Fruit fly (Drosophila melanogaster): ENCODE results near the gene CG14722.

Gene CG14722

dm6 chr3R:11776068-11776767 is 34.5 kb downstream of the CG14722 start:
- TF ChIP-seq Doc3 (GFP tag; IDR thresholded peaks at IDR 0.05; ENCODE audit: partially characterized antibody) (no peak), pzg (GFP tag; optimal IDR thresholded peaks at IDR 0.05) (no peak), phol (tag; optimal IDR thresholded peaks at IDR 0.05) (no peak), Gsc (GFP tag; IDR thresholded peaks at IDR 0.05) (no peak), tio (GFP tag; optimal IDR thresholded peaks at IDR 0.05) (no peak), seq (GFP tag; IDR thresholded peaks at IDR 0.05) (peak; percentile 72; the same call in 1 of the 2 replicates), twi (tag; optimal IDR thresholded peaks at IDR 0.05) (peak; percentile 94), HLH54F (GFP tag; optimal IDR thresholded peaks at IDR 0.05) (no peak), HLH3B (GFP tag; IDR thresholded peaks at IDR 0.05) (no peak), stc (GFP tag; IDR thresholded peaks at IDR 0.05) (no peak), luna (GFP tag; optimal IDR thresholded peaks at IDR 0.05) (no peak), onecut (GFP tag; IDR thresholded peaks at IDR 0.05) (peak; percentile 75), lbe (GFP tag; optimal IDR thresholded peaks at IDR 0.05) (no peak), Camta (GFP tag; optimal IDR thresholded peaks at IDR 0.05) (no peak), pb (GFP tag; optimal IDR thresholded peaks at IDR 0.05) (no peak), CG13894 (tag; optimal IDR thresholded peaks at IDR 0.05) (peak; percentile 24), nerfin-1 (tag; optimal IDR thresholded peaks at IDR 0.05) (peak; percentile 42), CG5953 (GFP tag; IDR thresholded peaks at IDR 0.05) (no peak), Mrtf (GFP tag; IDR thresholded peaks at IDR 0.05) (no peak), gcm2 (GFP tag; optimal IDR thresholded peaks at IDR 0.05) (no peak), CG6791 (GFP tag; IDR thresholded peaks at IDR 0.05; ENCODE audit: partially characterized antibody) (no peak), abd-A (tag; optimal IDR thresholded peaks at IDR 0.05) (peak; percentile 83), ato (GFP tag; IDR thresholded peaks at IDR 0.05; ENCODE audit: partially characterized antibody) (no peak), CG12104 (GFP tag; optimal IDR thresholded peaks at IDR 0.05) (no peak), Bteb2 (GFP tag; optimal IDR thresholded peaks at IDR 0.05) (no peak), Nf-YA (GFP tag; IDR thresholded peaks at IDR 0.05) (no peak), NK7.1 (GFP tag; optimal IDR thresholded peaks at IDR 0.05) (no peak), Vsx1 (GFP tag; optimal IDR thresholded peaks at IDR 0.05) (no peak), CG6654 (GFP tag; optimal IDR thresholded peaks at IDR 0.05) (no peak), gfzf (GFP tag; optimal IDR thresholded peaks at IDR 0.05) (no peak), CG1832 (GFP tag; optimal IDR thresholded peaks at IDR 0.05) (no peak), Sox100B (GFP tag; optimal IDR thresholded peaks at IDR 0.05) (no peak), Meics (GFP tag; optimal IDR thresholded peaks at IDR 0.05) (no peak), Bgb (GFP tag; IDR thresholded peaks at IDR 0.05; ENCODE audit: partially characterized antibody) (no peak), z (GFP tag; IDR thresholded peaks at IDR 0.05) (peak; percentile 88), wek (GFP tag; optimal IDR thresholded peaks at IDR 0.05) (no peak), lilli (GFP tag; optimal IDR thresholded peaks at IDR 0.05) (no peak), HmgD (GFP tag; optimal IDR thresholded peaks at IDR 0.05) (no peak), kni (GFP tag; optimal IDR thresholded peaks at IDR 0.05) (peak; percentile 25), CG6175 (GFP tag; IDR thresholded peaks at IDR 0.05) (no peak), Six4 (GFP tag; optimal IDR thresholded peaks at IDR 0.05) (no peak), dimm (GFP tag; IDR thresholded peaks at IDR 0.05) (no peak), Ssrp (tag; optimal IDR thresholded peaks at IDR 0.05) (no peak), Kr (GFP tag; optimal IDR thresholded peaks at IDR 0.05) (no peak), CG4404 (GFP tag; IDR thresholded peaks at IDR 0.05) (no peak), D19B (GFP tag; optimal IDR thresholded peaks at IDR 0.05) (peak; percentile 20), ind (GFP tag; optimal IDR thresholded peaks at IDR 0.05) (no peak), zfh1 (GFP tag; IDR thresholded peaks at IDR 0.05) (no peak), NC2β (GFP tag; optimal IDR thresholded peaks at IDR 0.05) (no peak), CG12236 (GFP tag; optimal IDR thresholded peaks at IDR 0.05) (no peak), sisA (GFP tag; IDR thresholded peaks at IDR 0.05) (no peak)
